Fruit fly (Drosophila melanogaster) whole organism, embryonic: ENCODE measurements around the gene Etfb.

Experiments
- Adf1 ChIP-seq: fragments of 200-800 bp; sonication (Bioruptor generic); IDR thresholded peaks from 2 replicates; pipeline ENCODE4 v1.3.6; 2022; ENCODE audit warnings: missing biosample characterization, missing genetic modification characterization
- Bgb ChIP-seq: fragments of 200-800 bp; sonication (Bioruptor generic); IDR thresholded peaks from 2 replicates; pipeline ENCODE4 v1.3.6; 2022; ENCODE audit warnings: missing biosample characterization, missing genetic modification characterization; ENCODE audit not compliant: partially characterized antibody
- Bteb2 ChIP-seq: fragments of 200-800 bp; sonication (Bioruptor generic); optimal IDR thresholded peaks from 2 replicates; lab custom pipeline; 2016; ENCODE audit warnings: missing biosample characterization, missing genetic modification characterization
- CG10366 ChIP-seq: fragments of 200-800 bp; sonication (Bioruptor generic); IDR thresholded peaks from 2 replicates; pipeline ENCODE4 v1.3.6; 2022; ENCODE audit warnings: missing biosample characterization, missing genetic modification characterization
- CG13287 ChIP-seq: fragments of 200-800 bp; sonication (Bioruptor generic); IDR thresholded peaks from 2 replicates; pipeline ENCODE4 v1.3.6; 2022; ENCODE audit warnings: missing biosample characterization, missing genetic modification characterization; ENCODE audit not compliant: partially characterized antibody
- CG15479 ChIP-seq: fragments of 200-800 bp; sonication (Bioruptor generic); optimal IDR thresholded peaks from 3 replicates; lab custom pipeline; 2019; ENCODE audit warnings: missing biosample characterization, mild to moderate bottlenecking, missing genetic modification characterization, moderate library complexity
- CG17385 ChIP-seq: fragments of 200-800 bp; sonication (Bioruptor generic); optimal IDR thresholded peaks from 3 replicates; lab custom pipeline; 2018; ENCODE audit warnings: missing biosample characterization, mild to moderate bottlenecking, missing genetic modification characterization
- CG1792 ChIP-seq: fragments of 200-800 bp; sonication (Bioruptor generic); optimal IDR thresholded peaks from 2 replicates; lab custom pipeline; 2016; ENCODE audit warnings: missing biosample characterization, missing genetic modification characterization
- CG18476 ChIP-seq: fragments of 200-800 bp; sonication (Bioruptor generic); optimal IDR thresholded peaks from 2 replicates; lab custom pipeline; 2016; ENCODE audit warnings: missing biosample characterization, mild to moderate bottlenecking, missing genetic modification characterization
- CG2199 ChIP-seq: fragments of 200-800 bp; sonication (Bioruptor generic); IDR thresholded peaks from 3 replicates; pipeline ENCODE4 v1.3.6; 2022; ENCODE audit warnings: missing biosample characterization, missing genetic modification characterization
- CG32532 ChIP-seq: fragments of 200-800 bp; sonication (Bioruptor generic); IDR thresholded peaks from 2 replicates; pipeline ENCODE4 v1.3.6; 2022; ENCODE audit warnings: missing biosample characterization, missing genetic modification characterization
- CG3407 ChIP-seq: fragments of 200-800 bp; sonication (Bioruptor generic); optimal IDR thresholded peaks from 2 replicates; lab custom pipeline; 2018; ENCODE audit warnings: missing biosample characterization, mild to moderate bottlenecking, missing genetic modification characterization
- CG34224 ChIP-seq: fragments of 200-800 bp; sonication (Bioruptor generic); IDR thresholded peaks from 3 replicates; pipeline ENCODE4 v1.3.6; 2022; ENCODE audit warnings: missing biosample characterization, missing genetic modification characterization; ENCODE audit not compliant: partially characterized antibody
- CG42726 ChIP-seq: fragments of 200-800 bp; sonication (Bioruptor generic); IDR thresholded peaks from 2 replicates; pipeline ENCODE4 v1.3.6; 2022; ENCODE audit warnings: missing biosample characterization, missing genetic modification characterization; ENCODE audit not compliant: partially characterized antibody
- CG4328 ChIP-seq: fragments of 200-800 bp; sonication (Bioruptor generic); optimal IDR thresholded peaks from 3 replicates; lab custom pipeline; 2017; ENCODE audit warnings: missing biosample characterization, missing genetic modification reagents, missing genetic modification characterization
- CG4360 ChIP-seq: fragments of 200-800 bp; sonication (Bioruptor generic); IDR thresholded peaks from 2 replicates; pipeline ENCODE4 v1.3.6; 2022; ENCODE audit warnings: missing biosample characterization, missing genetic modification characterization
- CG5953 ChIP-seq: fragments of 200-800 bp; sonication (Bioruptor generic); IDR thresholded peaks from 2 replicates; pipeline ENCODE4 v1.3.6; 2022; ENCODE audit warnings: missing biosample characterization, missing genetic modification characterization
- CG9609 ChIP-seq: fragments of 200-800 bp; sonication (Bioruptor generic); optimal IDR thresholded peaks from 3 replicates; lab custom pipeline; 2016; ENCODE audit warnings: missing biosample characterization, missing genetic modification characterization
- D19A ChIP-seq: fragments of 200-800 bp; optimal IDR thresholded peaks from 3 replicates; lab custom pipeline; 2019; ENCODE audit warnings: missing biosample characterization, mild to moderate bottlenecking, missing genetic modification characterization, moderate library complexity
- D19B ChIP-seq: fragments of 200-800 bp; sonication (Bioruptor generic); optimal IDR thresholded peaks from 2 replicates; lab custom pipeline; 2017; ENCODE audit warnings: missing biosample characterization, mild to moderate bottlenecking, missing genetic modification characterization
- Deaf1 ChIP-seq: fragments of 200-800 bp; optimal IDR thresholded peaks from 3 replicates; lab custom pipeline; 2019; ENCODE audit warnings: missing biosample characterization, mild to moderate bottlenecking, missing genetic modification characterization, moderate library complexity
- Ets65A ChIP-seq: fragments of 200-800 bp; sonication (Bioruptor generic); peaks from one replicate; lab custom pipeline; 2016; ENCODE audit warnings: missing biosample characterization, missing genetic modification characterization
- H15 ChIP-seq: fragments of 200-800 bp; sonication (Bioruptor generic); IDR thresholded peaks from 3 replicates; pipeline ENCODE4 v1.3.6; 2022; ENCODE audit warnings: missing biosample characterization, missing genetic modification characterization
- HLH4C ChIP-seq: fragments of 200-800 bp; sonication (Bioruptor generic); IDR thresholded peaks from 3 replicates; pipeline ENCODE4 v1.3.6; 2022; ENCODE audit warnings: missing biosample characterization, missing genetic modification characterization; ENCODE audit not compliant: partially characterized antibody
- HmgD ChIP-seq: fragments of 200-800 bp; sonication (Bioruptor generic); optimal IDR thresholded peaks from 3 replicates; lab custom pipeline; 2016; ENCODE audit warnings: missing biosample characterization, missing genetic modification characterization
- Hr39 ChIP-seq: fragments of >200 bp; optimal IDR thresholded peaks from 2 replicates; lab custom pipeline; 2017
- Med ChIP-seq: fragments of 200-800 bp; sonication (Bioruptor generic); peaks from one replicate; lab custom pipeline; 2016; ENCODE audit warnings: missing biosample characterization, missing genetic modification characterization, mild to moderate bottlenecking, inconsistent platforms, moderate library complexity
- NC2β ChIP-seq: fragments of 200-800 bp; sonication (Bioruptor generic); optimal IDR thresholded peaks from 2 replicates; lab custom pipeline; 2016; ENCODE audit warnings: missing biosample characterization, missing genetic modification characterization
- Oaz ChIP-seq: fragments of 200-800 bp; sonication (Bioruptor generic); IDR thresholded peaks from 2 replicates; pipeline ENCODE4 v1.3.6; 2022; ENCODE audit warnings: missing biosample characterization, missing genetic modification characterization
- Ptx1 ChIP-seq: fragments of 200-800 bp; sonication (Bioruptor generic); IDR thresholded peaks from 2 replicates; pipeline ENCODE4 v1.3.6; 2022; ENCODE audit warnings: missing biosample characterization, missing genetic modification characterization
- Stat92E ChIP-seq, 3 experiments: fragments of >200 bp in 2 of 3; fragments of 200-800 bp in 1 of 3; sonication (Bioruptor generic) in 1 of 3; optimal IDR thresholded peaks; 2 replicates each; lab custom pipeline; 2017 to 2019; ENCODE audit warnings: missing biosample characterization in 3 of 3, missing genetic modification characterization in 3 of 3, mild to moderate bottlenecking in 1 of 3, moderate library complexity in 1 of 3
- Xbp1 ChIP-seq: fragments of 200-800 bp; sonication (Bioruptor generic); optimal IDR thresholded peaks from 3 replicates; lab custom pipeline; 2016; ENCODE audit warnings: missing biosample characterization, mild to moderate bottlenecking, missing genetic modification characterization
- amos ChIP-seq: fragments of 200-800 bp; sonication (Bioruptor generic); IDR thresholded peaks from 2 replicates; pipeline ENCODE4 v1.3.6; 2022; ENCODE audit warnings: missing biosample characterization, missing genetic modification characterization; ENCODE audit not compliant: partially characterized antibody
- cad ChIP-seq: fragments of >200 bp; optimal IDR thresholded peaks from 2 replicates; lab custom pipeline; 2017; ENCODE audit warnings: missing biosample characterization, missing genetic modification characterization
- cg ChIP-seq: fragments of 200-800 bp; sonication (Bioruptor generic); optimal IDR thresholded peaks from 3 replicates; lab custom pipeline; 2019; ENCODE audit warnings: missing biosample characterization, mild to moderate bottlenecking, missing genetic modification characterization, moderate library complexity
- chinmo ChIP-seq: fragments of 200-800 bp; sonication (Bioruptor generic); IDR thresholded peaks from 4 replicates; pipeline ENCODE4 v1.3.6; 2022; ENCODE audit warnings: missing biosample characterization, missing genetic modification characterization; ENCODE audit not compliant: partially characterized antibody
- dm ChIP-seq: fragments of 200-800 bp; sonication (Bioruptor generic); optimal IDR thresholded peaks from 3 replicates; lab custom pipeline; 2016; ENCODE audit warnings: missing biosample characterization, missing genetic modification characterization
- kay ChIP-seq: fragments of 200-800 bp; sonication (Bioruptor generic); optimal IDR thresholded peaks from 2 replicates; lab custom pipeline; 2016; ENCODE audit warnings: missing biosample characterization, missing genetic modification characterization
- nom ChIP-seq: fragments of 200-800 bp; sonication (Bioruptor generic); optimal IDR thresholded peaks from 2 replicates; lab custom pipeline; 2017; ENCODE audit warnings: missing biosample characterization, missing genetic modification characterization, mild to moderate bottlenecking, moderate library complexity, missing genetic modification reagents
- pan ChIP-seq, 4 experiments: fragments of >200 bp in 3 of 4; fragments of 200-800 bp in 1 of 4; sonication (Bioruptor generic) in 1 of 4; optimal IDR thresholded peaks in 3 of 4; IDR thresholded peaks in 1 of 4; 2 replicates each; pipeline versions ENCODE4 v1.3.6 to Lab custom; 2017 to 2022; ENCODE audit warnings: missing biosample characterization in 2 of 4, missing genetic modification characterization in 2 of 4, mixed read lengths in 1 of 4
- pum ChIP-seq: fragments of 200-800 bp; sonication (Bioruptor generic); optimal IDR thresholded peaks from 2 replicates; lab custom pipeline; 2016; ENCODE audit warnings: missing biosample characterization, missing genetic modification characterization
- ro ChIP-seq: fragments of 200-800 bp; sonication (Bioruptor generic); IDR thresholded peaks from 2 replicates; pipeline ENCODE4 v1.3.6; 2022; ENCODE audit warnings: missing biosample characterization, missing genetic modification characterization
- sqz ChIP-seq: fragments of 200-800 bp; sonication (Bioruptor generic); optimal IDR thresholded peaks from 3 replicates; lab custom pipeline; 2018; ENCODE audit warnings: missing biosample characterization, mild to moderate bottlenecking, missing genetic modification characterization
- vnd ChIP-seq: fragments of 200-800 bp; sonication (Bioruptor generic); IDR thresholded peaks from 3 replicates; pipeline ENCODE4 v1.3.6; 2022; ENCODE audit warnings: missing biosample characterization, missing genetic modification characterization; ENCODE audit not compliant: partially characterized antibody
- z ChIP-seq: fragments of 200-800 bp; sonication (Bioruptor generic); IDR thresholded peaks from 3 replicates; pipeline ENCODE4 v1.3.6; 2022; ENCODE audit warnings: missing biosample characterization, missing genetic modification characterization
- zen ChIP-seq: fragments of 200-800 bp; sonication (Bioruptor generic); optimal IDR thresholded peaks from 3 replicates; lab custom pipeline; 2018; ENCODE audit warnings: missing biosample characterization, mild to moderate bottlenecking, missing genetic modification characterization, moderate library complexity
- zfh1 ChIP-seq: fragments of 200-800 bp; sonication (Bioruptor generic); IDR thresholded peaks from 3 replicates; pipeline ENCODE4 v1.3.6; 2022; ENCODE audit warnings: missing biosample characterization, missing genetic modification characterization

The Etfb gene

DNA sequence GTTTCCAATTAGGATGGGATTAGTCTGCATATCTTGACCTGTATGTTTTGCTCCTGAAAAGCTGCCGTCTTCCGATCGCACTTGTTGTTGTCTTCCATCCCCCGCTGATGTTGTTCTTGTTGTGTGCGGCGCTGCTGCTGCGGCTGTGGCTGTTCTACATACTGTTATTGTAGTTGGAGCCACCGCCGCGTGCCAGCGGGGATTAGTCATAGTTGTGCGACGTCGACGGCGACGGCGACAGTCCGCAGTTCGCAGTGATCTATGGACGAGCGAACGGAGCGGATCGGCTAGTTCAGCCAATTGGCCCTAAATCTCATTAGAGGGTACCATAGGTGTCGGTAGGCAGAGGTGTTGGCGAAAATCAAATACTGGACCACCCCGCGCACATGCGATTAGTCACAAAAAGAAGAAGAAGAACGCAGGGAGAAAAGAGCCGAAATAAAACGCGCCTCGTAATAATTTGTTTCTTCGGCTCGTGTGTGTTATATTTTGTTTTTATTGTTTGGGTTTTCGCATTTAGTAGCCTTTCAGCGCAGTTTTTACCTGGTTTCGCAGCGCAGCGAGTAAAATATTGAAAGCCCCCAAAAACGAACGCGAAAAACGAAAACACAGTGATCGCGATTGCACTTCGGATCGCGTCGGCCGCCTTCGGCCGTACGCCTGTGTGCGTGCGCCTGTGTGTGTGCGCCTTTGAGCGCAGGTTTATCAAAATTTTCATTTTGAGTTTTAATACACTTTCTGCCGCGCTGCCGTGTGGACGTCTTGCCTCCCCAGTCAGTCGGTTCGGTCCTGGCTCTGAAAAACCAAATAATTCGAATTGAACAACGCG lies 37.3 kb downstream of the Etfb start, which contains the start of gene kay:
Gene kay (plus strand): TSS at position 729 of the 829 bp plus-strand sequence.
- TF ChIP-seq Ets65A (peak; percentile 13), Oaz (GFP tag; lab: Robert Waterston, UW) (0 out of 2 replicates have a peak, but pooled peaks have one; percentile 24), Ptx1 (GFP tag; lab: Robert Waterston, UW) (no peak), zen (tag; lab: Kevin White, UChicago) (peak; percentile 25), CG2199 (GFP tag; lab: Robert Waterston, UW) (peak; percentile 39; the same call in 1 of the 3 replicates), nom (GFP tag; lab: Kevin White, UChicago) (peak; percentile 13), Adf1 (peak; percentile 70), Hr39 (peak; percentile 97), CG9609 (no peak), H15 (GFP tag; lab: Robert Waterston, UW) (no peak), ro (GFP tag; lab: Robert Waterston, UW) (no peak), zfh1 (no peak), pan (optimal IDR thresholded peaks at IDR 0.05; lab: Kevin White, UChicago) (no peak), pan (GFP tag; optimal IDR thresholded peaks at IDR 0.05 in 1 of 2, IDR thresholded peaks at IDR 0.05 in 1 of 2) (peak in 1 of 2 experiments; percentile 36), CG42726 (GFP tag; lab: Robert Waterston, UW) (0 out of 2 replicates have a peak, but pooled peaks have one; percentile 19), Stat92E (GFP tag; optimal IDR thresholded peaks at IDR 0.05; lab: Kevin White, UChicago) (no peak), D19B (peak; percentile 71), vnd (0 out of 3 replicates have a peak, but pooled peaks have one; percentile 6), dm (GFP tag; lab: Kevin White, UChicago) (no peak), cad (peak; percentile 18), CG15479 (GFP tag; lab: Kevin White, UChicago) (peak; percentile 57), NC2β (GFP tag; lab: Kevin White, UChicago) (no peak), chinmo (GFP tag; lab: Robert Waterston, UW) (0 out of 4 replicates have a peak, but pooled peaks have one; percentile 47), CG32532 (0 out of 2 replicates have a peak, but pooled peaks have one; percentile 18), CG13287 (0 out of 2 replicates have a peak, but pooled peaks have one; percentile 7), CG3407 (no peak), z (GFP tag; lab: Robert Waterston, UW) (peak; percentile 56; the same call in 1 of the 3 replicates), CG5953 (GFP tag; lab: Robert Waterston, UW) (no peak), amos (GFP tag; lab: Robert Waterston, UW) (0 out of 2 replicates have a peak, but pooled peaks have one; percentile 10), kay (GFP tag; lab: Kevin White, UChicago) (peak; percentile 69), pum (no peak), HLH4C (GFP tag; lab: Robert Waterston, UW) (no peak), CG34224 (GFP tag; lab: Robert Waterston, UW) (0 out of 3 replicates have a peak, but pooled peaks have one; percentile 25), CG10366 (GFP tag; lab: Robert Waterston, UW) (no peak), Bgb (GFP tag; lab: Robert Waterston, UW) (peak; percentile 33; the same call in 1 of the 2 replicates), D19A (peak; percentile 29), CG4360 (GFP tag; lab: Robert Waterston, UW) (peak; percentile 17; the same call in 1 of the 2 replicates), CG17385 (GFP tag; lab: Kevin White, UChicago) (peak; percentile 59), Xbp1 (no peak), Bteb2 (GFP tag; lab: Kevin White, UChicago) (no peak), CG1792 (GFP tag; lab: Kevin White, UChicago) (no peak), cg (GFP tag; lab: Kevin White, UChicago) (peak; percentile 49), Deaf1 (peak; percentile 96), CG18476 (GFP tag; lab: Kevin White, UChicago) (no peak), HmgD (GFP tag; lab: Kevin White, UChicago) (no peak), sqz (no peak), CG4328 (GFP tag; lab: Kevin White, UChicago) (no peak), Med (peak; percentile 38)
